Worm (Caenorhabditis elegans) whole organism, L1 larva: Measurements from ENCODE around the gene str-165.

Experiments used
- C16A3.4 ChIP-seq: fragments of 150-350 bp; optimal IDR thresholded peaks from 2 replicates; lab custom pipeline; 2014; ENCODE audit warnings: missing biosample characterization, missing genetic modification characterization
- alr-1 ChIP-seq: fragments of 200-800 bp; sonication (Bioruptor generic); optimal IDR thresholded peaks from 2 replicates; lab custom pipeline; 2018; ENCODE audit warnings: borderline replicate concordance, mild to moderate bottlenecking, missing genetic modification characterization, missing compliant biosample characterization
- aly-2 ChIP-seq: fragments of 150-350 bp; optimal IDR thresholded peaks from 2 replicates; lab custom pipeline; 2014; ENCODE audit warnings: missing biosample characterization, missing genetic modification characterization
- ama-1 ChIP-seq: fragments of 150-350 bp; optimal IDR thresholded peaks from 2 replicates; lab custom pipeline; 2014
- blmp-1 ChIP-seq: fragments of 150-350 bp; optimal IDR thresholded peaks from 2 replicates; lab custom pipeline; 2014; ENCODE audit warnings: missing biosample characterization, missing genetic modification characterization
- ceh-63 ChIP-seq: fragments of 200-800 bp; sonication (Bioruptor generic); optimal IDR thresholded peaks from 2 replicates; lab custom pipeline; 2018; ENCODE audit warnings: mild to moderate bottlenecking, missing genetic modification characterization, missing compliant biosample characterization
- ceh-82 ChIP-seq, 3 experiments: fragments of 150-350 bp in 1 of 3; sonication (generic microtip) in 2 of 3; optimal IDR thresholded peaks; 2 replicates each; lab custom pipeline; 2014 to 2017; ENCODE audit warnings: missing biosample characterization in 3 of 3, missing genetic modification characterization in 3 of 3
- ceh-88 ChIP-seq: fragments of 200-800 bp; sonication (Bioruptor generic); IDR thresholded peaks from 2 replicates; pipeline ENCODE4 v1.3.6; 2022; ENCODE audit warnings: missing genetic modification characterization, missing compliant biosample characterization
- dpl-1 ChIP-seq, 3 experiments: fragments of 150-350 bp in 2 of 3; sonication (generic microtip) in 1 of 3; optimal IDR thresholded peaks; 2 replicates each; lab custom pipeline; 2014 to 2017; ENCODE audit warnings: missing biosample characterization in 3 of 3, missing genetic modification characterization in 3 of 3, missing genetic modification reagents in 3 of 3
- efl-1 ChIP-seq, 4 experiments: fragments of 150-350 bp; optimal IDR thresholded peaks in 3 of 4; peaks in 1 of 4; 1 replicate in 1 of 4; 2 replicates in 3 of 4; lab custom pipeline; 2014; ENCODE audit warnings: missing biosample characterization in 2 of 4, missing genetic modification characterization in 2 of 4, missing genetic modification reagents in 2 of 4
- egl-27 ChIP-seq, 2 experiments: fragments of 150-350 bp in 1 of 2; sonication (generic microtip); optimal IDR thresholded peaks; 3 replicates each; lab custom pipeline; 2017 to 2018; ENCODE audit warnings: missing biosample characterization in 2 of 2, missing genetic modification characterization in 2 of 2, missing genetic modification reagents in 2 of 2
- elt-2 ChIP-seq: sonication (generic microtip); optimal IDR thresholded peaks from 2 replicates; lab custom pipeline; 2016; ENCODE audit warnings: missing genetic modification characterization, mild to moderate bottlenecking, inconsistent platforms, missing compliant biosample characterization, missing genetic modification reagents
- elt-3 ChIP-seq, 6 experiments: fragments of 150-350 bp in 1 of 6; sonication (generic microtip); optimal IDR thresholded peaks; 2 replicates each; lab custom pipeline; 2017 to 2018; ENCODE audit warnings: missing biosample characterization in 6 of 6, missing genetic modification characterization in 6 of 6, inconsistent platforms in 1 of 6
- fkh-4 ChIP-seq: sonication (generic microtip); optimal IDR thresholded peaks from 2 replicates; lab custom pipeline; 2016; ENCODE audit warnings: missing compliant biosample characterization, missing genetic modification characterization, borderline replicate concordance
- fos-1 ChIP-seq: fragments of 150-350 bp; optimal IDR thresholded peaks from 2 replicates; lab custom pipeline; 2014; ENCODE audit warnings: missing biosample characterization, missing genetic modification characterization
- grh-1 ChIP-seq: fragments of 200-800 bp; sonication (Bioruptor generic); IDR thresholded peaks from 2 replicates; pipeline ENCODE4 v1.3.6; 2022; ENCODE audit warnings: missing genetic modification reagents, missing genetic modification characterization, missing compliant biosample characterization
- hlh-4 ChIP-seq: sonication (generic microtip); optimal IDR thresholded peaks from 2 replicates; lab custom pipeline; 2016; ENCODE audit warnings: mild to moderate bottlenecking, missing genetic modification characterization, missing compliant biosample characterization
- irx-1 ChIP-seq: sonication (generic microtip); optimal IDR thresholded peaks from 2 replicates; lab custom pipeline; 2016; ENCODE audit warnings: missing genetic modification characterization, missing compliant biosample characterization
- jun-1 ChIP-seq: fragments of 150-350 bp; optimal IDR thresholded peaks from 2 replicates; lab custom pipeline; 2014; ENCODE audit warnings: missing biosample characterization, missing genetic modification reagents, missing genetic modification characterization
- lin-14 ChIP-seq: fragments of 200-800 bp; sonication (Bioruptor generic); optimal IDR thresholded peaks from 2 replicates; lab custom pipeline; 2018; ENCODE audit warnings: mild to moderate bottlenecking, missing genetic modification characterization, moderate library complexity, missing compliant biosample characterization
- lin-15B ChIP-seq: fragments of 150-350 bp; sonication (generic microtip); optimal IDR thresholded peaks from 3 replicates; lab custom pipeline; 2014; ENCODE audit warnings: missing biosample characterization, missing genetic modification characterization
- lin-35 ChIP-seq, 2 experiments: fragments of 150-350 bp; optimal IDR thresholded peaks; 2 replicates each; lab custom pipeline; 2014; ENCODE audit warnings: missing biosample characterization in 2 of 2, missing genetic modification characterization in 2 of 2, missing genetic modification reagents in 2 of 2
- lir-3 ChIP-seq: sonication (generic microtip); optimal IDR thresholded peaks from 2 replicates; lab custom pipeline; 2016; ENCODE audit warnings: mild to moderate bottlenecking, missing genetic modification characterization, moderate library complexity, missing compliant biosample characterization; ENCODE audit not compliant: poor library complexity
- lsy-2 ChIP-seq, 2 experiments: fragments of 150-350 bp; optimal IDR thresholded peaks; 2 replicates each; lab custom pipeline; 2014; ENCODE audit warnings: missing biosample characterization in 2 of 2, missing genetic modification characterization in 2 of 2
- mdl-1 ChIP-seq, 2 experiments: fragments of 150-350 bp; optimal IDR thresholded peaks; 2 replicates each; lab custom pipeline; 2014 to 2017; ENCODE audit warnings: missing biosample characterization in 2 of 2, missing genetic modification characterization in 2 of 2, inconsistent platforms in 1 of 2
- mep-1 ChIP-seq: fragments of 150-350 bp; optimal IDR thresholded peaks from 2 replicates; lab custom pipeline; 2014; ENCODE audit warnings: missing biosample characterization, missing genetic modification characterization
- nhr-19 ChIP-seq: fragments of 200-800 bp; sonication (Bioruptor generic); conservative IDR thresholded peaks from 2 replicates; pipeline ENCODE4 v1.3.6; 2022; ENCODE audit warnings: missing genetic modification characterization, missing compliant biosample characterization
- nhr-20 ChIP-seq: sonication (generic microtip); optimal IDR thresholded peaks from 2 replicates; lab custom pipeline; 2016; ENCODE audit warnings: mild to moderate bottlenecking, missing genetic modification characterization, missing compliant biosample characterization
- nhr-237 ChIP-seq: fragments of 150-350 bp; optimal IDR thresholded peaks from 2 replicates; lab custom pipeline; 2014; ENCODE audit warnings: missing biosample characterization, missing genetic modification characterization
- nhr-28 ChIP-seq: fragments of 150-350 bp; optimal IDR thresholded peaks from 2 replicates; lab custom pipeline; 2014; ENCODE audit warnings: missing biosample characterization, missing genetic modification characterization
- nhr-47 ChIP-seq: sonication (generic microtip); optimal IDR thresholded peaks from 2 replicates; lab custom pipeline; 2016; ENCODE audit warnings: mild to moderate bottlenecking, missing genetic modification characterization, moderate library complexity, missing compliant biosample characterization
- nhr-71 ChIP-seq: sonication (generic microtip); optimal IDR thresholded peaks from 2 replicates; lab custom pipeline; 2016; ENCODE audit warnings: mild to moderate bottlenecking, missing genetic modification characterization, moderate library complexity, missing compliant biosample characterization
- nhr-77 ChIP-seq: fragments of 150-350 bp; optimal IDR thresholded peaks from 2 replicates; lab custom pipeline; 2014; ENCODE audit warnings: missing biosample characterization, missing genetic modification characterization
- nhr-84 ChIP-seq: sonication (generic microtip); optimal IDR thresholded peaks from 2 replicates; lab custom pipeline; 2017; ENCODE audit warnings: missing biosample characterization, missing genetic modification characterization
- nhr-85 ChIP-seq: sonication (generic microtip); peaks from one replicate; lab custom pipeline; 2016; ENCODE audit warnings: missing genetic modification characterization, inconsistent platforms, missing compliant biosample characterization
- nhr-90 ChIP-seq: sonication (generic microtip); optimal IDR thresholded peaks from 2 replicates; lab custom pipeline; 2016; ENCODE audit warnings: mild to moderate bottlenecking, missing genetic modification characterization, missing compliant biosample characterization; ENCODE audit not compliant: poor library complexity
- pag-3 ChIP-seq: sonication (generic microtip); optimal IDR thresholded peaks from 2 replicates; lab custom pipeline; 2017; ENCODE audit warnings: missing genetic modification characterization, mild to moderate bottlenecking, missing compliant biosample characterization, antibody characterized with exemption, borderline replicate concordance; ENCODE audit not compliant: insufficient read depth
- pax-3 ChIP-seq: fragments of 200-800 bp; sonication (Bioruptor generic); optimal IDR thresholded peaks from 2 replicates; lab custom pipeline; 2018; ENCODE audit warnings: mild to moderate bottlenecking, missing genetic modification characterization, moderate library complexity, missing compliant biosample characterization
- rnt-1 ChIP-seq: sonication (generic microtip); optimal IDR thresholded peaks from 2 replicates; lab custom pipeline; 2016; ENCODE audit warnings: mild to moderate bottlenecking, missing genetic modification characterization, moderate library complexity, missing compliant biosample characterization
- snpc-4 ChIP-seq: fragments of 150-350 bp; optimal IDR thresholded peaks from 2 replicates; lab custom pipeline; 2014; ENCODE audit warnings: missing biosample characterization, missing genetic modification characterization
- snu-23 ChIP-seq: sonication (generic microtip); optimal IDR thresholded peaks from 2 replicates; lab custom pipeline; 2016; ENCODE audit warnings: missing genetic modification characterization, missing compliant biosample characterization
- sox-4 ChIP-seq: sonication (generic microtip); optimal IDR thresholded peaks from 2 replicates; lab custom pipeline; 2016; ENCODE audit warnings: missing genetic modification characterization, missing compliant biosample characterization
- tlp-1 ChIP-seq: fragments of 150-350 bp; optimal IDR thresholded peaks from 2 replicates; lab custom pipeline; 2014; ENCODE audit warnings: missing biosample characterization, missing genetic modification characterization
- unc-130 ChIP-seq: fragments of 150-350 bp; optimal IDR thresholded peaks from 2 replicates; lab custom pipeline; 2017; ENCODE audit warnings: missing biosample characterization, missing genetic modification characterization, inconsistent platforms
- unc-30 ChIP-seq: sonication (generic microtip); optimal IDR thresholded peaks from 2 replicates; lab custom pipeline; 2017; ENCODE audit warnings: missing biosample characterization, missing genetic modification characterization
- unc-62 ChIP-seq: fragments of 150-350 bp; optimal IDR thresholded peaks from 2 replicates; lab custom pipeline; 2014; ENCODE audit warnings: missing biosample characterization, missing genetic modification reagents, missing genetic modification characterization
- xbp-1 ChIP-seq: sonication (generic microtip); optimal IDR thresholded peaks from 2 replicates; lab custom pipeline; 2016; ENCODE audit warnings: missing genetic modification characterization, missing compliant biosample characterization
- ztf-4 ChIP-seq: fragments of 150-350 bp; optimal IDR thresholded peaks from 2 replicates; lab custom pipeline; 2014; ENCODE audit warnings: missing biosample characterization, missing genetic modification characterization

Gene str-165

DNA sequence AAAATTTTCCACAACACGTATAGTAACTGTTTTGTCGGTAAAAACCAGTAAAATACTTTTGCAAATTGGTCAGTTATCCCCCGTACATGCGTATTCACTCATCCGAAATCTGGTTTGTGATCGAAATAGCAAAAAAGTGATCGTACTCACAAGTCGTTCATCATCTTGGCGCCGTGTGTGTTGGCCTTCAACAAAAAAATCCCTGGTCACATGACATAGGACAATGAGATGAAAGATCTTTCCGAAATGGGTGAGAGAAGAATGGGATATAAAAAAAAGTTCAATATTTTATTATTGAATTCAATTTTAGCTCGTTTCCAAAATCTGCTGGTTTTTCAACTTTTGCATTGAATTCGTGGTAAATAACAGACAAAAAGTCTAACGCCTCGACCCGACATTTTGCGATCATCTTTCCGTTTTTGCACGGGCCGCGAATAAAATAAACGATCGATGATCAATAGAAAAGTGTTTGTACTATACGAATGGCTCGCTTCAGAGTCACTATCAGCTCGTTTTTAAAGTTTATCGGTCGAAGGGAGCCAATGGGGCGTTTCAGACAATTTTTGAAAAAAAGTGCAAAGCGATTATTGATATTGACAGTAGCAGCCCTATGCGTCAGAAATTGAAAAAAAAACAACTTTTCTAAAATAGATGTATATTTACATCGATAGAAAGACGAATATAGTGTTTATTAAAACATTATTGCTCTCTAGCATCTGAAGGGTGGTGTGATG is 42.8 kb upstream of the str-165 start:
- no peak for TF ChIP-seq unc-62 (GFP tag; lab: Kevin White, UChicago)
- peak; percentile 31 for TF ChIP-seq lir-3 (tag; lab: Kevin White, UChicago)
- peak in 1 of 3 experiments; percentile 48 for TF ChIP-seq dpl-1 (GFP tag; optimal IDR thresholded peaks at IDR 0.05; lab: Kevin White, UChicago)
- TF ChIP-seq alr-1 (tag; lab: Kevin White, UChicago): no peak
- peak; percentile 24 for TF ChIP-seq unc-130 (tag; lab: Kevin White, UChicago)
- TF ChIP-seq ceh-82 (tag; optimal IDR thresholded peaks at IDR 0.05; lab: Kevin White, UChicago): peak in 1 of 3 experiments; percentile 2
- TF ChIP-seq xbp-1 (tag; lab: Kevin White, UChicago): no peak
- TF ChIP-seq ama-1: peak; percentile 23
- peak; percentile 44 for TF ChIP-seq irx-1
- TF ChIP-seq snu-23: peak; percentile 67
- peak; percentile 69 for TF ChIP-seq nhr-19 (GFP tag; lab: Robert Waterston, UW)
- no peak for TF ChIP-seq nhr-237 (tag; lab: Kevin White, UChicago)
- peak; percentile 75 for TF ChIP-seq lin-14 (GFP tag; lab: Kevin White, UChicago)
- peak; percentile 57 for TF ChIP-seq ztf-4 (tag; lab: Kevin White, UChicago)
- no peak for TF ChIP-seq fos-1 (tag; lab: Kevin White, UChicago)
- peak in 1 of 2 experiments; percentile 34 for TF ChIP-seq lin-35 (GFP tag; optimal IDR thresholded peaks at IDR 0.05; lab: Kevin White, UChicago)
- TF ChIP-seq elt-3 (tag; optimal IDR thresholded peaks at IDR 0.05; lab: Kevin White, UChicago): peak in 1 of 6 experiments; percentile 15
- peak; percentile 54 for TF ChIP-seq rnt-1 (tag; lab: Kevin White, UChicago)
- peak; percentile 53 for TF ChIP-seq blmp-1
- no peak for TF ChIP-seq aly-2 (tag; lab: Kevin White, UChicago)
- TF ChIP-seq nhr-20 (tag; lab: Kevin White, UChicago): peak; percentile 35
- peak; percentile 26 for TF ChIP-seq C16A3.4 (tag; lab: Kevin White, UChicago)
- no peak for TF ChIP-seq efl-1 (optimal IDR thresholded peaks at IDR 0.05; lab: Kevin White, UChicago)
- peak in 1 of 2 experiments; percentile 91 for TF ChIP-seq efl-1 (GFP tag; optimal IDR thresholded peaks at IDR 0.05 in 1 of 2; lab: Kevin White, UChicago)
- no peak for TF ChIP-seq ceh-88 (GFP tag; lab: Robert Waterston, UW)
- peak; percentile 44 for TF ChIP-seq nhr-47
- TF ChIP-seq lsy-2 (tag; optimal IDR thresholded peaks at IDR 0.05; lab: Kevin White, UChicago): peak in 1 of 2 experiments; percentile 57
- TF ChIP-seq nhr-84: no peak
- TF ChIP-seq nhr-85 (tag; lab: Kevin White, UChicago): peak; percentile 95
- peak in 1 of 2 experiments; percentile 3 for TF ChIP-seq mdl-1 (tag; optimal IDR thresholded peaks at IDR 0.05; lab: Kevin White, UChicago)
- no peak for TF ChIP-seq tlp-1 (tag; lab: Kevin White, UChicago)
- no peak for TF ChIP-seq hlh-4 (tag; lab: Kevin White, UChicago)
- peak; percentile 51 for TF ChIP-seq mep-1 (tag; lab: Kevin White, UChicago)
- no peak for TF ChIP-seq nhr-28 (tag; lab: Kevin White, UChicago)
- TF ChIP-seq nhr-90: peak; percentile 51
- peak; percentile 81 for TF ChIP-seq grh-1
- peak; percentile 80 for TF ChIP-seq nhr-71 (tag; lab: Kevin White, UChicago)
- peak; percentile 23 for TF ChIP-seq elt-2 (tag; lab: Kevin White, UChicago)

DNA sequence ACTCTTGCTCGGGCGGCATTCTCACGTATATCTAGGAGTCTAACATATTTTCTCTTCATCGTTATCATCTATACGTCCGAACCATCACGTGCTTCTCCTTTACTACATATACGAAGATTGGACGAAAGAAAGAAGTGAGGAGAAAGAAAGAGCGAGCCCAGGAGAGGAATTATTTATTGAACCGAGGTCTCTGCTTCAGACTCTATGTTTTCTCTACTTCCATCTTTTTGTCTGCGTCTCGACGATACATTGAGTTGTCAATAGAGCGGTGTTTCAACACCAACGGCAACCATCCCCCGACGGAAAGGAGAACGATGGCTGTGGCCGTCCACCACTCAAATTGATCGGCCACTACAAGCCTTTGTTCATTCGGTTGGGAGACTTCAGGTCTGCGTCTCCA is 41.6 kb upstream of the str-165 start:
- TF ChIP-seq egl-27 (tag; optimal IDR thresholded peaks at IDR 0.05; lab: Kevin White, UChicago): peak; percentile 21 to 68
- peak; percentile 87 for TF ChIP-seq nhr-77
- peak; percentile 76 for TF ChIP-seq fos-1 (tag; lab: Kevin White, UChicago)
- no peak for TF ChIP-seq unc-30 (tag; lab: Kevin White, UChicago)
- TF ChIP-seq pax-3 (tag; lab: Kevin White, UChicago): peak; percentile 87
- TF ChIP-seq lin-15B (tag; lab: Kevin White, UChicago): peak; percentile 88
- peak; percentile 34 for TF ChIP-seq aly-2 (tag; lab: Kevin White, UChicago)
- peak; percentile 55 for TF ChIP-seq grh-1
- TF ChIP-seq ama-1: peak; percentile 15
- TF ChIP-seq snpc-4 (tag; lab: Kevin White, UChicago): peak; percentile 39
- no peak for TF ChIP-seq ceh-63 (GFP tag; lab: Kevin White, UChicago)
- TF ChIP-seq nhr-20 (tag; lab: Kevin White, UChicago): peak; percentile 90
- peak; percentile 65 for TF ChIP-seq jun-1 (tag; lab: Kevin White, UChicago)
- no peak for TF ChIP-seq nhr-28 (tag; lab: Kevin White, UChicago)
- peak; percentile 80 for TF ChIP-seq rnt-1 (tag; lab: Kevin White, UChicago)
- TF ChIP-seq lsy-2 (tag; optimal IDR thresholded peaks at IDR 0.05; lab: Kevin White, UChicago): peak; percentile 77 to 94
- TF ChIP-seq nhr-90: peak; percentile 64
- no peak for TF ChIP-seq fkh-4 (tag; lab: Kevin White, UChicago)
- no peak for TF ChIP-seq pag-3
- TF ChIP-seq dpl-1 (GFP tag; optimal IDR thresholded peaks at IDR 0.05; lab: Kevin White, UChicago): peak; percentile 30 to 76 (median 65)
- TF ChIP-seq tlp-1 (tag; lab: Kevin White, UChicago): no peak
- TF ChIP-seq sox-4 (tag; lab: Kevin White, UChicago): peak; percentile 60
